Fruit fly (Drosophila melanogaster): ENCODE measurements around the gene Diedel.

DNA sequence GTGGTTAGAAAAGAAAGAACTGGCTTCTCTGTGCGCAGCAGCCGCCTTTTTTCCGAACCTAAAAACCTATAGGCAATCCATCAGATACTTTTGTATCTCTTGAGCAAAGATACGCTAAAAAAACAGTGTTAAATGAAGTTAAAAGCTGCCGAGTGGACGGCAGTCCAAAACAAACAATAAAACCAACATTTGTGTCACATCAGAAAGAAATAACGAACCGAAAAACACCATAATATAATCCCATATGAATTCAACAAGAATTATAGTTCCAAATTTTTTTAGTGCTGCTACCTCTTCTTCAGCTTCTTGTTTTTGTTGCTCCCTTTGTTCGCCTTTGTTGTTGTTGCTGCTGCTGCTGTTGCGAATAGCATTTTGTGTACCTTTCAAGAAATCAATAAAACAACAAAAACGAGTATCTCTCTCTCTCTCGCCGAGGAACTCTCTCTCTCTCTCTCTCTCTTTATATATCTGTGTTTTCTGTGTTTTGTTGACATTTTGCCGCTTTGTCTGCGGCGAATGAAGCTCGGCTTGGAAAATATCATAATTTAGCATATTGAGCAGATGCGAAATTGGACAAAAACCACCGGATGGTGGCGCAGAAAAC lies 35.8 kb upstream of the Diedel start:
- TF ChIP-seq gl (tag; optimal IDR thresholded peaks at IDR 0.05), result no peak
- TF ChIP-seq CG10348 (GFP tag; IDR thresholded peaks at IDR 0.05), result no peak
- no peak for TF ChIP-seq Pif1A (GFP tag; optimal IDR thresholded peaks at IDR 0.05)
- TF ChIP-seq Pif1B (GFP tag; optimal IDR thresholded peaks at IDR 0.05), result no peak
- no peak for TF ChIP-seq CG15710 (tag; optimal IDR thresholded peaks at IDR 0.05)
- TF ChIP-seq CG14655 (GFP tag; optimal IDR thresholded peaks at IDR 0.05), result no peak
- no peak for TF ChIP-seq EcR (GFP tag; optimal IDR thresholded peaks at IDR 0.05)
- no peak for TF ChIP-seq Ets98B (GFP tag; IDR thresholded peaks at IDR 0.05)

Data from whole organism, pupa.